Worm (Caenorhabditis elegans): ENCODE measurements around the gene Y62H9A.2.

ce11 chrX:11916705-11917104 is 38.7 kb upstream of the Y62H9A.2 start, which contains the start of gene Y62H9A.13:
- no peak for TF ChIP-seq flh-1 (GFP tag; optimal IDR thresholded peaks at IDR 0.05)
- TF ChIP-seq ztf-11 (tag; optimal IDR thresholded peaks at IDR 0.05): no peak
- TF ChIP-seq pha-4 (tag; optimal IDR thresholded peaks at IDR 0.05): no peak
- no peak for TF ChIP-seq M03D4.4 (tag; optimal IDR thresholded peaks at IDR 0.05)
- TF ChIP-seq nhr-76 (tag; optimal IDR thresholded peaks at IDR 0.05): no peak
- no peak for TF ChIP-seq cnd-1 (tag; optimal IDR thresholded peaks at IDR 0.05)
- no peak for TF ChIP-seq ham-2 (GFP tag; optimal IDR thresholded peaks at IDR 0.05)
- TF ChIP-seq nhr-12 (tag; optimal IDR thresholded peaks at IDR 0.05): no peak
